Worm (Caenorhabditis elegans) whole organism, dauer: ENCODE data around the gene gpx-2.

Source experiments
- unc-62 ChIP-seq: sonication (generic microtip); optimal IDR thresholded peaks from 2 replicates; lab custom pipeline; 2017; ENCODE audit warnings: missing biosample characterization, missing genetic modification reagents, missing genetic modification characterization

The gpx-2 gene

ce11 chrII:14869644-14870043 lies 3.1 kb downstream of the gpx-2 start, which contains the start of gene R05H10.3:
Gene R05H10.3 (plus strand): TSS chrII:14869944.
- no peak for TF ChIP-seq unc-62 (GFP tag; lab: Kevin White, UChicago)

- no peak for TF ChIP-seq unc-62 (GFP tag; lab: Kevin White, UChicago)
Observed at ce11 chrII:14876737-14877203, 10.2 kb downstream of the gpx-2 start, which contains the start of gene Y53F4A.2. Gene Y53F4A.2 (minus strand): TSS chrII:14877153.

ce11 chrII:14892515-14892914 lies 25.9 kb downstream of the gpx-2 start:
- no peak for TF ChIP-seq unc-62 (GFP tag; lab: Kevin White, UChicago)

ce11 chrII:14896503-14896902 lies 29.9 kb downstream of the gpx-2 start:
- no peak for TF ChIP-seq unc-62 (GFP tag; lab: Kevin White, UChicago)

- TF ChIP-seq unc-62 (GFP tag; lab: Kevin White, UChicago): no peak
Observed at ce11 chrII:14902193-14902592, 35.6 kb downstream of the gpx-2 start, which contains the start of gene cog-1. Gene cog-1 (plus strand): TSS chrII:14902493.

- TF ChIP-seq unc-62 (GFP tag; lab: Kevin White, UChicago): no peak
Observed at ce11 chrII:14903611-14904010, 37.0 kb downstream of the gpx-2 start.

ce11 chrII:14904635-14905034 lies 38.1 kb downstream of the gpx-2 start:
- TF ChIP-seq unc-62 (GFP tag; lab: Kevin White, UChicago): no peak

- no peak for TF ChIP-seq unc-62 (GFP tag; lab: Kevin White, UChicago)
Observed at ce11 chrII:14907719-14908118, 41.2 kb downstream of the gpx-2 start.

ce11 chrII:14910307-14910706 lies 43.7 kb downstream of the gpx-2 start, which contains the start of gene R03C1.1:
Gene R03C1.1 (minus strand): TSS chrII:14910407.
- no peak for TF ChIP-seq unc-62 (GFP tag; lab: Kevin White, UChicago)

- TF ChIP-seq unc-62 (GFP tag; lab: Kevin White, UChicago): no peak
Observed at ce11 chrII:14916848-14917247, 50.3 kb downstream of the gpx-2 start.
